Worm (Caenorhabditis elegans) whole organism, L4 larva: ENCODE data around the gene F14F7.5.

Experiments
- F37D6.2 ChIP-seq: sonication (generic microtip); optimal IDR thresholded peaks from 2 replicates; lab custom pipeline; 2016; ENCODE audit warnings: mild to moderate bottlenecking, missing genetic modification characterization, missing compliant biosample characterization
- F49E8.2 ChIP-seq: sonication (generic microtip); optimal IDR thresholded peaks from 2 replicates; lab custom pipeline; 2016; ENCODE audit warnings: missing compliant biosample characterization, mild to moderate bottlenecking, missing genetic modification characterization, borderline replicate concordance
- Y75B8A.6 ChIP-seq: fragments of 200-800 bp; sonication (Bioruptor generic); IDR thresholded peaks from 2 replicates; pipeline ENCODE4 v1.3.6; 2022; ENCODE audit warnings: missing genetic modification reagents, missing genetic modification characterization, missing compliant biosample characterization
- ZK337.2 ChIP-seq: fragments of 200-800 bp; sonication (Bioruptor generic); IDR thresholded peaks from 2 replicates; pipeline ENCODE4 v1.3.6; 2022; ENCODE audit warnings: missing genetic modification reagents, missing genetic modification characterization, missing compliant biosample characterization
- aha-1 ChIP-seq: fragments of 150-350 bp; peaks from one replicate; lab custom pipeline; 2014; ENCODE audit warnings: missing biosample characterization, missing genetic modification characterization
- ama-1 ChIP-seq: fragments of 150-350 bp; optimal IDR thresholded peaks from 2 replicates; lab custom pipeline; 2014; ENCODE audit warnings: inconsistent platforms, mixed read lengths
- arid-1 ChIP-seq: fragments of 200-800 bp; sonication (Bioruptor generic); conservative IDR thresholded peaks from 2 replicates; pipeline ENCODE4 v1.3.6; 2022; ENCODE audit warnings: missing genetic modification reagents, missing genetic modification characterization, missing compliant biosample characterization
- ceh-28 ChIP-seq: fragments of 150-350 bp; optimal IDR thresholded peaks from 2 replicates; lab custom pipeline; 2014; ENCODE audit warnings: missing biosample characterization, missing genetic modification reagents, missing genetic modification characterization
- ceh-32 ChIP-seq: sonication (generic microtip); optimal IDR thresholded peaks from 2 replicates; lab custom pipeline; 2016; ENCODE audit warnings: mild to moderate bottlenecking, missing genetic modification characterization, missing compliant biosample characterization; ENCODE audit not compliant: poor library complexity
- ceh-44 ChIP-seq: fragments of 200-800 bp; sonication (Bioruptor generic); IDR thresholded peaks from 2 replicates; pipeline ENCODE4 v1.3.6; 2022; ENCODE audit warnings: missing genetic modification reagents, missing genetic modification characterization, missing compliant biosample characterization
- daf-16 ChIP-seq, 3 experiments: sonication (generic microtip); optimal IDR thresholded peaks; 2 replicates each; lab custom pipeline; 2016 to 2017; ENCODE audit warnings: missing genetic modification characterization in 3 of 3, missing genetic modification reagents in 3 of 3, mild to moderate bottlenecking in 2 of 3, missing compliant biosample characterization in 2 of 3, missing biosample characterization in 1 of 3, moderate library complexity in 1 of 3
- dmd-9 ChIP-seq: fragments of 200-800 bp; sonication (Bioruptor generic); IDR thresholded peaks from 2 replicates; pipeline ENCODE4 v1.3.6; 2022; ENCODE audit warnings: missing genetic modification reagents, missing genetic modification characterization, missing compliant biosample characterization
- egl-27 ChIP-seq: sonication (generic microtip); optimal IDR thresholded peaks from 3 replicates; lab custom pipeline; 2017; ENCODE audit warnings: missing biosample characterization, missing genetic modification reagents, missing genetic modification characterization
- egl-43 ChIP-seq: fragments of 200-800 bp; sonication (Bioruptor generic); IDR thresholded peaks from 2 replicates; pipeline ENCODE4 v1.3.6; 2022; ENCODE audit warnings: missing genetic modification reagents, missing genetic modification characterization, missing compliant biosample characterization
- fos-1 ChIP-seq: fragments of 150-350 bp; optimal IDR thresholded peaks from 2 replicates; lab custom pipeline; 2014; ENCODE audit warnings: missing biosample characterization, missing genetic modification characterization
- hlh-30 ChIP-seq: sonication (generic microtip); optimal IDR thresholded peaks from 2 replicates; lab custom pipeline; 2017; ENCODE audit warnings: antibody characterized with exemption, mild to moderate bottlenecking, missing genetic modification characterization, missing compliant biosample characterization; ENCODE audit not compliant: insufficient read depth
- hmg-1.1 ChIP-seq: fragments of 200-800 bp; sonication (Bioruptor generic); IDR thresholded peaks from 2 replicates; pipeline ENCODE4 v1.3.6; 2022; ENCODE audit warnings: missing genetic modification reagents, missing genetic modification characterization, missing compliant biosample characterization
- jun-1 ChIP-seq: fragments of 150-350 bp; optimal IDR thresholded peaks from 2 replicates; lab custom pipeline; 2014; ENCODE audit warnings: missing biosample characterization, missing genetic modification reagents, missing genetic modification characterization
- lin-1 ChIP-seq: fragments of 200-800 bp; sonication (Bioruptor generic); IDR thresholded peaks from 2 replicates; pipeline ENCODE4 v1.3.6; 2022; ENCODE audit warnings: missing genetic modification reagents, missing genetic modification characterization, missing compliant biosample characterization
- lin-13 ChIP-seq: fragments of 150-350 bp; optimal IDR thresholded peaks from 2 replicates; lab custom pipeline; 2014; ENCODE audit warnings: missing biosample characterization, missing genetic modification reagents, missing genetic modification characterization
- lin-29 ChIP-seq: fragments of 200-800 bp; sonication (Bioruptor generic); IDR thresholded peaks from 2 replicates; pipeline ENCODE4 v1.3.6; 2022; ENCODE audit warnings: missing genetic modification reagents, missing genetic modification characterization, missing compliant biosample characterization
- lin-39 ChIP-seq: fragments of 150-350 bp; optimal IDR thresholded peaks from 2 replicates; lab custom pipeline; 2014; ENCODE audit warnings: missing biosample characterization, missing genetic modification reagents, missing genetic modification characterization
- lsy-2 ChIP-seq, 2 experiments: fragments of 150-350 bp in 1 of 2; sonication (generic microtip) in 1 of 2; optimal IDR thresholded peaks; 2 replicates each; lab custom pipeline; 2014 to 2017; ENCODE audit warnings: missing biosample characterization in 2 of 2, missing genetic modification characterization in 2 of 2
- madf-5 ChIP-seq, 2 experiments: fragments of 200-800 bp; sonication (Bioruptor generic); IDR thresholded peaks; 2 replicates each; pipeline ENCODE4 v1.3.6; 2022; ENCODE audit warnings: missing compliant biosample characterization in 2 of 2, missing genetic modification characterization in 2 of 2
- mdt-29 ChIP-seq: fragments of 200-800 bp; sonication (Bioruptor generic); IDR thresholded peaks from 2 replicates; pipeline ENCODE4 v1.3.6; 2022; ENCODE audit warnings: missing genetic modification reagents, missing genetic modification characterization, missing compliant biosample characterization
- mep-1 ChIP-seq: fragments of 150-350 bp; sonication (generic microtip); optimal IDR thresholded peaks from 3 replicates; lab custom pipeline; 2014; ENCODE audit warnings: missing biosample characterization, missing genetic modification characterization
- mes-2 ChIP-seq: sonication (generic microtip); optimal IDR thresholded peaks from 2 replicates; lab custom pipeline; 2016; ENCODE audit warnings: missing genotype, mild to moderate bottlenecking, missing genetic modification characterization, missing compliant biosample characterization; ENCODE audit not compliant: poor library complexity, severe bottlenecking
- nhr-10 ChIP-seq: fragments of 150-350 bp; optimal IDR thresholded peaks from 2 replicates; lab custom pipeline; 2014; ENCODE audit warnings: missing biosample characterization, missing genetic modification characterization
- nhr-102 ChIP-seq: sonication (generic microtip); optimal IDR thresholded peaks from 2 replicates; lab custom pipeline; 2016; ENCODE audit warnings: mild to moderate bottlenecking, missing genetic modification characterization, moderate library complexity, missing compliant biosample characterization
- nhr-111 ChIP-seq: fragments of 200-800 bp; sonication (Bioruptor generic); optimal IDR thresholded peaks from 2 replicates; lab custom pipeline; 2018; ENCODE audit warnings: mild to moderate bottlenecking, missing genetic modification characterization, missing compliant biosample characterization
- nhr-237 ChIP-seq: sonication (generic microtip); optimal IDR thresholded peaks from 2 replicates; lab custom pipeline; 2017; ENCODE audit warnings: missing biosample characterization, missing genetic modification characterization
- nhr-42 ChIP-seq: fragments of 200-800 bp; sonication (Bioruptor generic); IDR thresholded peaks from 2 replicates; pipeline ENCODE4 v1.3.6; 2022; ENCODE audit warnings: missing genetic modification characterization, missing compliant biosample characterization
- nhr-48 ChIP-seq: sonication (generic microtip); optimal IDR thresholded peaks from 2 replicates; lab custom pipeline; 2016; ENCODE audit warnings: mild to moderate bottlenecking, missing genetic modification characterization, missing compliant biosample characterization
- nhr-76 ChIP-seq: fragments of 150-350 bp; optimal IDR thresholded peaks from 2 replicates; lab custom pipeline; 2014; ENCODE audit warnings: missing biosample characterization, missing genetic modification characterization
- pha-4 ChIP-seq, 2 experiments: fragments of 150-350 bp in 1 of 2; fragments of 200-800 bp in 1 of 2; sonication (Bioruptor generic) in 1 of 2; IDR thresholded peaks in 1 of 2; optimal IDR thresholded peaks in 1 of 2; 2 replicates each; pipeline versions ENCODE4 v1.3.6 to Lab custom; 2014 to 2022; ENCODE audit warnings: missing genetic modification characterization in 2 of 2, missing genetic modification reagents in 2 of 2, missing biosample characterization in 1 of 2, missing compliant biosample characterization in 1 of 2
- php-3 ChIP-seq: fragments of 200-800 bp; sonication (Bioruptor generic); IDR thresholded peaks from 2 replicates; pipeline ENCODE4 v1.3.6; 2022; ENCODE audit warnings: missing genetic modification reagents, missing genetic modification characterization, missing compliant biosample characterization
- rbr-2 ChIP-seq: sonication (generic microtip); optimal IDR thresholded peaks from 2 replicates; lab custom pipeline; 2016; ENCODE audit warnings: missing genotype, missing genetic modification characterization, missing compliant biosample characterization
- saeg-2 ChIP-seq: fragments of 200-800 bp; sonication (Bioruptor generic); IDR thresholded peaks from 2 replicates; pipeline ENCODE4 v1.3.6; 2022; ENCODE audit warnings: missing genetic modification reagents, missing genetic modification characterization, missing compliant biosample characterization
- sdz-12 ChIP-seq: fragments of 200-800 bp; sonication (Bioruptor generic); optimal IDR thresholded peaks from 2 replicates; lab custom pipeline; 2018; ENCODE audit warnings: mild to moderate bottlenecking, missing genetic modification characterization, missing compliant biosample characterization
- set-16 ChIP-seq: fragments of 200-800 bp; sonication (Bioruptor generic); IDR thresholded peaks from 2 replicates; pipeline ENCODE4 v1.3.6; 2022; ENCODE audit warnings: missing genetic modification reagents, missing genetic modification characterization, missing compliant biosample characterization
- skn-1 ChIP-seq: fragments of 150-350 bp; optimal IDR thresholded peaks from 2 replicates; lab custom pipeline; 2014; ENCODE audit warnings: missing biosample characterization, missing genetic modification characterization
- snpc-4 ChIP-seq: fragments of 150-350 bp; optimal IDR thresholded peaks from 2 replicates; lab custom pipeline; 2014; ENCODE audit warnings: missing biosample characterization, missing genetic modification characterization
- spr-1 ChIP-seq: sonication (generic microtip); optimal IDR thresholded peaks from 2 replicates; lab custom pipeline; 2016; ENCODE audit warnings: mild to moderate bottlenecking, missing genetic modification characterization, missing compliant biosample characterization
- tag-97 ChIP-seq: fragments of 200-800 bp; sonication (Bioruptor generic); IDR thresholded peaks from 2 replicates; pipeline ENCODE4 v1.3.6; 2022; ENCODE audit warnings: missing genetic modification characterization, missing compliant biosample characterization
- tra-1 ChIP-seq: fragments of 200-800 bp; sonication (Bioruptor generic); IDR thresholded peaks from 2 replicates; pipeline ENCODE4 v1.3.6; 2022; ENCODE audit warnings: missing genetic modification reagents, missing genetic modification characterization, missing compliant biosample characterization
- unc-130 ChIP-seq: sonication (generic microtip); optimal IDR thresholded peaks from 2 replicates; lab custom pipeline; 2016; ENCODE audit warnings: missing genetic modification reagents, missing genetic modification characterization, missing compliant biosample characterization
- unc-39 ChIP-seq: sonication (generic microtip); optimal IDR thresholded peaks from 2 replicates; lab custom pipeline; 2017; ENCODE audit warnings: missing biosample characterization, missing genetic modification characterization
- zag-1 ChIP-seq: fragments of 150-350 bp; optimal IDR thresholded peaks from 2 replicates; lab custom pipeline; 2014; ENCODE audit warnings: missing biosample characterization, missing genetic modification characterization
- zip-2 ChIP-seq: fragments of 150-350 bp; optimal IDR thresholded peaks from 2 replicates; lab custom pipeline; 2014; ENCODE audit warnings: missing biosample characterization, missing genetic modification characterization
- ztf-7 ChIP-seq: fragments of 150-350 bp; optimal IDR thresholded peaks from 2 replicates; lab custom pipeline; 2014; ENCODE audit warnings: missing biosample characterization, missing genetic modification characterization

F14F7.5 gene

ce11 chrIII:13062414-13062965, 30.7 kb downstream of the F14F7.5 start (continued):
- no peak for TF ChIP-seq lin-29
- TF ChIP-seq egl-43 (GFP tag; lab: Robert Waterston, UW), result peak; percentile 85
- TF ChIP-seq Y75B8A.6 (GFP tag; lab: Robert Waterston, UW), result no peak
- TF ChIP-seq F37D6.2 (tag; lab: Kevin White, UChicago), result peak; percentile 85
- TF ChIP-seq saeg-2, result peak; percentile 66; the same call in 1 of the 2 replicates
- no peak; the same call in 1 of the 2 replicates for TF ChIP-seq ZK337.2 (GFP tag; lab: Robert Waterston, UW)
- peak; percentile 59; the same call in 1 of the 2 replicates for TF ChIP-seq lin-1 (GFP tag; lab: Robert Waterston, UW)
- TF ChIP-seq dmd-9 (GFP tag; lab: Robert Waterston, UW), result 0 out of 2 replicates have a peak, but pooled peaks have one; percentile 58
- no peak for TF ChIP-seq fos-1 (tag; lab: Kevin White, UChicago)
- TF ChIP-seq nhr-102 (tag; lab: Kevin White, UChicago), result peak; percentile 72
- peak; percentile 71 for TF ChIP-seq mes-2 (tag; lab: Kevin White, UChicago)
- peak; percentile 42 for TF ChIP-seq arid-1
- TF ChIP-seq sdz-12 (GFP tag; lab: Kevin White, UChicago), result peak; percentile 2
- TF ChIP-seq daf-16 (GFP tag; optimal IDR thresholded peaks at IDR 0.05; lab: Kevin White, UChicago), result peak; percentile 31 to 77
- peak; percentile 84 for TF ChIP-seq daf-16 (tag; optimal IDR thresholded peaks at IDR 0.05; lab: Kevin White, UChicago)
- TF ChIP-seq jun-1 (tag; lab: Kevin White, UChicago), result peak; percentile 88
- peak; percentile 92 for TF ChIP-seq hmg-1.1 (GFP tag; lab: Robert Waterston, UW)
- TF ChIP-seq unc-39 (tag; lab: Kevin White, UChicago), result peak; percentile 35
- no peak for TF ChIP-seq madf-5 (GFP tag; IDR thresholded peaks at IDR 0.05; lab: Robert Waterston, UW)
- peak; percentile 25 for TF ChIP-seq ztf-7 (tag; lab: Kevin White, UChicago)
- no peak for TF ChIP-seq lin-39 (tag; lab: Kevin White, UChicago)
- no peak for TF ChIP-seq nhr-237
- TF ChIP-seq F49E8.2 (tag; lab: Kevin White, UChicago), result no peak
- no peak for TF ChIP-seq ama-1 (lab: Kevin White, UChicago)
- peak; percentile 47; the same call in 1 of the 2 replicates for TF ChIP-seq pha-4 (GFP tag; IDR thresholded peaks at IDR 0.05; lab: Robert Waterston, UW)
- TF ChIP-seq pha-4 (tag; optimal IDR thresholded peaks at IDR 0.05; lab: Kevin White, UChicago), result peak; percentile 46
- peak; percentile 79 for TF ChIP-seq nhr-48 (tag; lab: Kevin White, UChicago)
- TF ChIP-seq aha-1, result peak; percentile 99
- no peak for TF ChIP-seq ceh-44 (GFP tag; lab: Robert Waterston, UW)
- peak; percentile 97 for TF ChIP-seq hlh-30
- peak; percentile 55 for TF ChIP-seq tra-1
- peak; percentile 48; the same call in 1 of the 2 replicates for TF ChIP-seq php-3 (GFP tag; lab: Robert Waterston, UW)
- peak; percentile 21; the same call in 1 of the 2 replicates for TF ChIP-seq mdt-29 (GFP tag; lab: Robert Waterston, UW)
- TF ChIP-seq nhr-111 (GFP tag; lab: Kevin White, UChicago), result peak; percentile 66
- no peak for TF ChIP-seq zip-2 (tag; lab: Kevin White, UChicago)
- no peak for TF ChIP-seq skn-1
- no peak for TF ChIP-seq nhr-76
- TF ChIP-seq unc-130 (GFP tag; lab: Kevin White, UChicago), result no peak
- peak; percentile 77 for TF ChIP-seq lin-13 (GFP tag; lab: Kevin White, UChicago)
- peak; percentile 82 for TF ChIP-seq ceh-28 (tag; lab: Kevin White, UChicago)
- peak; percentile 87 to 89 for TF ChIP-seq lsy-2 (tag; optimal IDR thresholded peaks at IDR 0.05; lab: Kevin White, UChicago)
- no peak for TF ChIP-seq nhr-42 (GFP tag; lab: Robert Waterston, UW)
- TF ChIP-seq rbr-2 (tag; lab: Kevin White, UChicago), result peak; percentile 95
- no peak for TF ChIP-seq tag-97 (GFP tag; lab: Robert Waterston, UW)
- TF ChIP-seq snpc-4 (tag; lab: Kevin White, UChicago), result peak; percentile 28
- no peak for TF ChIP-seq nhr-10 (tag; lab: Kevin White, UChicago)
- peak; percentile 27 for TF ChIP-seq ceh-32 (tag; lab: Kevin White, UChicago)
- peak; percentile 86 for TF ChIP-seq set-16
- TF ChIP-seq egl-27 (tag; lab: Kevin White, UChicago), result no peak
- peak; percentile 82 for TF ChIP-seq spr-1 (tag; lab: Kevin White, UChicago)
- TF ChIP-seq zag-1 (tag; lab: Kevin White, UChicago), result peak; percentile 28
- peak; percentile 99 for TF ChIP-seq mep-1 (tag; lab: Kevin White, UChicago)
